Worm (Caenorhabditis elegans) whole organism, late embryonic: Measurements from ENCODE around the gene fbxa-169.

ENCODE experiments used
- C38D4.7 ChIP-seq: fragments of 200-800 bp; sonication (Bioruptor generic); optimal IDR thresholded peaks from 2 replicates; lab custom pipeline; 2018; ENCODE audit warnings: mild to moderate bottlenecking, missing genetic modification characterization, moderate library complexity, missing compliant biosample characterization
- ceh-19 ChIP-seq: fragments of 200-800 bp; sonication (Bioruptor generic); optimal IDR thresholded peaks from 2 replicates; lab custom pipeline; 2018; ENCODE audit warnings: mild to moderate bottlenecking, missing genetic modification characterization, missing compliant biosample characterization
- fkh-10 ChIP-seq: fragments of 150-350 bp; optimal IDR thresholded peaks from 2 replicates; lab custom pipeline; 2014; ENCODE audit warnings: missing biosample characterization, missing genetic modification reagents, missing genetic modification characterization
- mec-3 ChIP-seq: sonication (generic microtip); optimal IDR thresholded peaks from 2 replicates; lab custom pipeline; 2016; ENCODE audit warnings: borderline replicate concordance, missing genetic modification characterization, missing compliant biosample characterization
- pag-3 ChIP-seq: sonication (generic microtip); optimal IDR thresholded peaks from 2 replicates; lab custom pipeline; 2016; ENCODE audit warnings: missing compliant biosample characterization, missing genetic modification characterization, borderline replicate concordance
- pqm-1 ChIP-seq: sonication (generic microtip); optimal IDR thresholded peaks from 2 replicates; lab custom pipeline; 2016; ENCODE audit warnings: missing genetic modification characterization, missing compliant biosample characterization
- tbx-7 ChIP-seq: sonication (generic microtip); optimal IDR thresholded peaks from 2 replicates; lab custom pipeline; 2016; ENCODE audit warnings: missing genotype, missing genetic modification characterization, missing compliant biosample characterization
- ttx-3 ChIP-seq: sonication (generic microtip); optimal IDR thresholded peaks from 2 replicates; lab custom pipeline; 2016; ENCODE audit warnings: missing genetic modification reagents, missing genetic modification characterization, missing compliant biosample characterization
- unc-3 ChIP-seq, 2 experiments: fragments of 200-800 bp in 1 of 2; sonication (Bioruptor generic) in 1 of 2; sonication (generic microtip) in 1 of 2; conservative IDR thresholded peaks in 1 of 2; optimal IDR thresholded peaks in 1 of 2; 2 replicates each; pipeline versions ENCODE4 v1.3.6 to Lab custom; 2016 to 2022; ENCODE audit warnings: missing compliant biosample characterization in 2 of 2, missing genetic modification characterization in 2 of 2, missing genetic modification reagents in 1 of 2

ce11 chrII:13637464-13637863 lies 10.9 kb upstream of the fbxa-169 start:
- TF ChIP-seq C38D4.7, result no peak
- no peak for TF ChIP-seq fkh-10 (GFP tag; lab: Kevin White, UChicago)
- no peak for TF ChIP-seq mec-3
- TF ChIP-seq tbx-7 (tag; lab: Kevin White, UChicago), result no peak
- TF ChIP-seq ceh-19 (GFP tag; lab: Kevin White, UChicago), result no peak
- TF ChIP-seq ttx-3, result no peak
- TF ChIP-seq unc-3 (GFP tag; conservative IDR thresholded peaks at IDR 0.05; lab: Robert Waterston, UW), result no peak
- no peak for TF ChIP-seq unc-3 (tag; optimal IDR thresholded peaks at IDR 0.05; lab: Kevin White, UChicago)
- no peak for TF ChIP-seq pag-3 (tag; lab: Kevin White, UChicago)
- no peak for TF ChIP-seq pqm-1 (tag; lab: Kevin White, UChicago)
